Worm (Caenorhabditis elegans) whole organism, midembryonic: Measurements from ENCODE around the gene dap-3.

Experiments
- T22C8.4 ChIP-seq: fragments of 200-800 bp; sonication (Bioruptor generic); IDR thresholded peaks from 2 replicates; pipeline ENCODE4 v1.3.6; 2022; ENCODE audit warnings: missing genetic modification characterization, missing compliant biosample characterization
- cog-1 ChIP-seq: sonication (generic microtip); optimal IDR thresholded peaks from 2 replicates; lab custom pipeline; 2016; ENCODE audit warnings: missing genetic modification characterization, missing compliant biosample characterization
- flt-1 ChIP-seq: fragments of 200-800 bp; sonication (Bioruptor generic); IDR thresholded peaks from 2 replicates; pipeline ENCODE4 v1.3.6; 2022; ENCODE audit warnings: missing genetic modification characterization, missing compliant biosample characterization
- klf-2 ChIP-seq: fragments of 200-800 bp; sonication (Bioruptor generic); conservative IDR thresholded peaks from 2 replicates; pipeline ENCODE4 v1.3.6; 2022; ENCODE audit warnings: missing genetic modification reagents, missing genetic modification characterization, missing compliant biosample characterization
- med-1 ChIP-seq: sonication (generic microtip); optimal IDR thresholded peaks from 2 replicates; lab custom pipeline; 2017; ENCODE audit warnings: missing genetic modification characterization, mild to moderate bottlenecking, missing compliant biosample characterization, antibody characterized with exemption, missing genetic modification reagents; ENCODE audit not compliant: insufficient read depth
- ref-1 ChIP-seq: fragments of 200-800 bp; sonication (Bioruptor generic); conservative IDR thresholded peaks from 2 replicates; pipeline ENCODE4 v1.3.6; 2022; ENCODE audit warnings: missing genetic modification reagents, missing genetic modification characterization, missing compliant biosample characterization
- tab-1 ChIP-seq: fragments of 200-800 bp; sonication (Bioruptor generic); IDR thresholded peaks from 2 replicates; pipeline ENCODE4 v1.3.6; 2022; ENCODE audit warnings: missing genetic modification characterization, missing compliant biosample characterization
- ztf-23 ChIP-seq: fragments of 200-800 bp; sonication (Bioruptor generic); IDR thresholded peaks from 2 replicates; pipeline ENCODE4 v1.3.6; 2022; ENCODE audit warnings: missing genetic modification reagents, missing genetic modification characterization, missing compliant biosample characterization

DNA sequence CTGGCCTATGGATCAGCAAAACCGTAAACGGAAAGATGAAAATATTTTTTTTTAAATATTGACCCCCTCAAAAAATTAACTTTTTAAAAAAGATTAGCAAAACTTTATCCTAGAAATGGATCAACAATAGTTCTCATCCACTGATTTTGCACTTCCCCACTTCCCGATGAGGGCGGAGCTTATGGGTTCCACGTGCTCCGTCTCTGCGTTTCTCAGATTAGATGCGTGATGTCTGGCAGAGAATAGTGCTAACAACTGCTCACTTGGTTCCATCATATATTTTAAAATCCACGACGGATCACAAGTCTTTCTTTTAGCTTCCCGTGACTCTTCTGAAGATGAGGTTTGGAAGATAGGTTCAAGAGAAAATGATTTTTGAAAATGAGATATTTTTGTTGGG, 22.6 kb upstream of the dap-3 start:
- TF ChIP-seq flt-1 (no peak), klf-2 (GFP tag; lab: Robert Waterston, UW) (no peak), T22C8.4 (no peak), med-1 (GFP tag; lab: Kevin White, UChicago) (no peak), ref-1 (GFP tag; lab: Robert Waterston, UW) (no peak), ztf-23 (GFP tag; lab: Robert Waterston, UW) (no peak), tab-1 (GFP tag; lab: Robert Waterston, UW) (no peak), cog-1 (tag; lab: Kevin White, UChicago) (no peak)
